Worm (Caenorhabditis elegans) whole organism, L1 larva: ENCODE data around the gene F46C8.8.

Experiments used
- C16A3.4 ChIP-seq: fragments of 150-350 bp; optimal IDR thresholded peaks from 2 replicates; lab custom pipeline; 2014; ENCODE audit warnings: missing biosample characterization, missing genetic modification characterization
- F16B12.6 ChIP-seq: fragments of 150-350 bp; optimal IDR thresholded peaks from 2 replicates; lab custom pipeline; 2014; ENCODE audit warnings: missing biosample characterization, missing genetic modification characterization
- Y116A8C.19 ChIP-seq: sonication (generic microtip); optimal IDR thresholded peaks from 2 replicates; lab custom pipeline; 2016; ENCODE audit warnings: missing compliant biosample characterization, missing genetic modification characterization, borderline replicate concordance
- blmp-1 ChIP-seq: fragments of 150-350 bp; optimal IDR thresholded peaks from 2 replicates; lab custom pipeline; 2014; ENCODE audit warnings: missing biosample characterization, missing genetic modification characterization
- ceh-63 ChIP-seq: fragments of 200-800 bp; sonication (Bioruptor generic); optimal IDR thresholded peaks from 2 replicates; lab custom pipeline; 2018; ENCODE audit warnings: mild to moderate bottlenecking, missing genetic modification characterization, missing compliant biosample characterization
- ceh-8 ChIP-seq: fragments of 200-800 bp; sonication (Bioruptor generic); optimal IDR thresholded peaks from 2 replicates; lab custom pipeline; 2018; ENCODE audit warnings: mild to moderate bottlenecking, missing genetic modification characterization, moderate library complexity, missing compliant biosample characterization
- ceh-82 ChIP-seq, 3 experiments: fragments of 150-350 bp in 1 of 3; sonication (generic microtip) in 2 of 3; optimal IDR thresholded peaks; 2 replicates each; lab custom pipeline; 2014 to 2017; ENCODE audit warnings: missing biosample characterization in 3 of 3, missing genetic modification characterization in 3 of 3
- ceh-88 ChIP-seq: fragments of 200-800 bp; sonication (Bioruptor generic); IDR thresholded peaks from 2 replicates; pipeline ENCODE4 v1.3.6; 2022; ENCODE audit warnings: missing genetic modification characterization, missing compliant biosample characterization
- efl-1 ChIP-seq, 4 experiments: fragments of 150-350 bp; optimal IDR thresholded peaks in 3 of 4; peaks in 1 of 4; 1 replicate in 1 of 4; 2 replicates in 3 of 4; lab custom pipeline; 2014; ENCODE audit warnings: missing biosample characterization in 2 of 4, missing genetic modification characterization in 2 of 4, missing genetic modification reagents in 2 of 4
- elt-3 ChIP-seq, 6 experiments: fragments of 150-350 bp in 1 of 6; sonication (generic microtip); optimal IDR thresholded peaks; 2 replicates each; lab custom pipeline; 2017 to 2018; ENCODE audit warnings: missing biosample characterization in 6 of 6, missing genetic modification characterization in 6 of 6, inconsistent platforms in 1 of 6
- fkh-10 ChIP-seq: sonication (generic microtip); optimal IDR thresholded peaks from 2 replicates; lab custom pipeline; 2017; ENCODE audit warnings: missing biosample characterization, missing genetic modification reagents, missing genetic modification characterization
- fkh-4 ChIP-seq: sonication (generic microtip); optimal IDR thresholded peaks from 2 replicates; lab custom pipeline; 2016; ENCODE audit warnings: missing compliant biosample characterization, missing genetic modification characterization, borderline replicate concordance
- hlh-17 ChIP-seq: fragments of 200-800 bp; sonication (Bioruptor generic); optimal IDR thresholded peaks from 2 replicates; lab custom pipeline; 2018; ENCODE audit warnings: missing genetic modification characterization, mild to moderate bottlenecking, missing compliant biosample characterization, moderate library complexity, borderline replicate concordance
- irx-1 ChIP-seq: sonication (generic microtip); optimal IDR thresholded peaks from 2 replicates; lab custom pipeline; 2016; ENCODE audit warnings: missing genetic modification characterization, missing compliant biosample characterization
- lin-14 ChIP-seq: fragments of 200-800 bp; sonication (Bioruptor generic); optimal IDR thresholded peaks from 2 replicates; lab custom pipeline; 2018; ENCODE audit warnings: mild to moderate bottlenecking, missing genetic modification characterization, moderate library complexity, missing compliant biosample characterization
- lin-39 ChIP-seq: fragments of 150-350 bp; optimal IDR thresholded peaks from 2 replicates; lab custom pipeline; 2014; ENCODE audit warnings: missing biosample characterization, missing genetic modification reagents, missing genetic modification characterization
- nhr-11 ChIP-seq: fragments of 150-350 bp; optimal IDR thresholded peaks from 2 replicates; lab custom pipeline; 2014; ENCODE audit warnings: missing biosample characterization, missing genetic modification characterization
- nhr-12 ChIP-seq: sonication (generic microtip); optimal IDR thresholded peaks from 2 replicates; lab custom pipeline; 2017; ENCODE audit warnings: missing biosample characterization, missing genetic modification characterization
- nhr-19 ChIP-seq: fragments of 200-800 bp; sonication (Bioruptor generic); conservative IDR thresholded peaks from 2 replicates; pipeline ENCODE4 v1.3.6; 2022; ENCODE audit warnings: missing genetic modification characterization, missing compliant biosample characterization
- nhr-76 ChIP-seq: sonication (generic microtip); optimal IDR thresholded peaks from 2 replicates; lab custom pipeline; 2017; ENCODE audit warnings: missing biosample characterization, missing genetic modification characterization
- nhr-85 ChIP-seq: sonication (generic microtip); peaks from one replicate; lab custom pipeline; 2016; ENCODE audit warnings: missing genetic modification characterization, inconsistent platforms, missing compliant biosample characterization
- pax-3 ChIP-seq: fragments of 200-800 bp; sonication (Bioruptor generic); optimal IDR thresholded peaks from 2 replicates; lab custom pipeline; 2018; ENCODE audit warnings: mild to moderate bottlenecking, missing genetic modification characterization, moderate library complexity, missing compliant biosample characterization
- pqm-1 ChIP-seq: sonication (generic microtip); optimal IDR thresholded peaks from 3 replicates; lab custom pipeline; 2017; ENCODE audit warnings: missing biosample characterization, missing genetic modification characterization
- skn-1 ChIP-seq: fragments of 150-350 bp; optimal IDR thresholded peaks from 2 replicates; lab custom pipeline; 2014; ENCODE audit warnings: missing biosample characterization, missing genetic modification characterization
- snpc-4 ChIP-seq: fragments of 150-350 bp; optimal IDR thresholded peaks from 2 replicates; lab custom pipeline; 2014; ENCODE audit warnings: missing biosample characterization, missing genetic modification characterization
- snu-23 ChIP-seq: sonication (generic microtip); optimal IDR thresholded peaks from 2 replicates; lab custom pipeline; 2016; ENCODE audit warnings: missing genetic modification characterization, missing compliant biosample characterization
- tlp-1 ChIP-seq: fragments of 150-350 bp; optimal IDR thresholded peaks from 2 replicates; lab custom pipeline; 2014; ENCODE audit warnings: missing biosample characterization, missing genetic modification characterization
- unc-62 ChIP-seq: fragments of 150-350 bp; optimal IDR thresholded peaks from 2 replicates; lab custom pipeline; 2014; ENCODE audit warnings: missing biosample characterization, missing genetic modification reagents, missing genetic modification characterization
- vab-15 ChIP-seq: sonication (generic microtip); optimal IDR thresholded peaks from 2 replicates; lab custom pipeline; 2017; ENCODE audit warnings: missing genotype, mild to moderate bottlenecking, missing genetic modification characterization, missing compliant biosample characterization
- zag-1 ChIP-seq: fragments of 150-350 bp; optimal IDR thresholded peaks from 2 replicates; lab custom pipeline; 2014; ENCODE audit warnings: missing biosample characterization, missing genetic modification characterization
- zip-4 ChIP-seq: fragments of 200-800 bp; sonication (Bioruptor generic); optimal IDR thresholded peaks from 2 replicates; lab custom pipeline; 2018; ENCODE audit warnings: mild to moderate bottlenecking, missing genetic modification characterization, moderate library complexity, missing compliant biosample characterization

Gene F46C8.8

ce11 chrX:7541078-7541477 lies 13.1 kb downstream of the F46C8.8 start:
- TF ChIP-seq hlh-17 (GFP tag; lab: Kevin White, UChicago) (no peak), lin-14 (GFP tag; lab: Kevin White, UChicago) (peak; percentile 7)
- TF ChIP-seq, all 84 proteins: peak for 1

DNA sequence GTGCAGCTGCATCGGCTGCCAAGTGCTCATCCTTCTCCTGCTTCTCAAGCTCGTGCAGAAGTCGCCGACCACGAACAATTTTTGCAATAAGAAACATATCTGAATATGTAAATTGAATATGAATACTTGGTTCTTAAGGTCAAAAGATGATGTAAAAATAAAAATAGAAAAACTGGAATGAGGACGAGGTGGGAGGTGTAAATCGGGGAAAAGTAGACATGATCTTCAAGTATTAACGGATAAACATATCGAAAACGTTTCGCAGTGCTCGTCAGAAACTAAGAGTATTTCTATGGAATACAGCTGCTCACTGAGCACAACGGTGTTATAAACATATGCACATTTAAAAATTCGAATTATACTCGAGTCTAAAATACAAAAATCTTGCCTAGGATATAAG lies 14.2 kb downstream of the F46C8.8 start, which contains the start of gene glb-16:
glb-16 (minus strand) TSS at position 101 of the 400 bp plus-strand sequence.
- TF ChIP-seq skn-1 (tag; lab: Kevin White, UChicago) (no peak), tlp-1 (tag; lab: Kevin White, UChicago) (no peak), efl-1 (optimal IDR thresholded peaks at IDR 0.05; lab: Kevin White, UChicago) (no peak), efl-1 (GFP tag; optimal IDR thresholded peaks at IDR 0.05 in 1 of 2; lab: Kevin White, UChicago) (no peak), zip-4 (no peak), unc-62 (GFP tag; lab: Kevin White, UChicago) (no peak), ceh-82 (tag; optimal IDR thresholded peaks at IDR 0.05; lab: Kevin White, UChicago) (no peak)

DNA sequence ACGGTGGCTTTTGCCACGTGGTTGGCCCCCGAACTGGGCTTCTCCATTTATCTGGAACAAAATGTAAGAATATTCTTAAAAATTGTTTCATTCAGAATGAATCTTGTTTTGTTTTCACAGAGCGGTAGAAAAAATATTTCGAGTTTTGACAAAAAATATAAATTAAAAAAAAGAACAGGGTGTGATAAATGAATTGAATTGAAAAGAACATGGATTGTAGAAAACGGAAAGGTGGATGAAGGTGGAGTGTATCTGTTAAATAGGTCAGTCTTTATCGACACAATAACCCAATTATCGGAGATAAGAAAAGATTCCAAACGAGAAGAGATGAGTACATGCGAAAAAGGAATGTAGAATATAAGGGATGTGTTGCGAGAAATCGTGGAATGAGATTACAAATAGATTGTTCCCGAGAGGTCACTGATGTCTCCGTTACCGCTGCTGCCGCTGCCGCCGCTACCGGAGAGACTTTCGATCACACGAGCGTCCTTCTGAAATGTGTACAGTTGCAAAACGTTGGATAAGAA lies 16.4 kb downstream of the F46C8.8 start, which contains the start of gene dpy-7:
dpy-7 (minus strand) TSS at position 51 of the 527 bp plus-strand sequence.
- peak; percentile 67 for TF ChIP-seq blmp-1 (tag; lab: Kevin White, UChicago)
- TF ChIP-seq elt-3 (tag; optimal IDR thresholded peaks at IDR 0.05; lab: Kevin White, UChicago) = peak in 1 of 6 experiments; percentile 28
- TF ChIP-seq C16A3.4 = no peak

DNA sequence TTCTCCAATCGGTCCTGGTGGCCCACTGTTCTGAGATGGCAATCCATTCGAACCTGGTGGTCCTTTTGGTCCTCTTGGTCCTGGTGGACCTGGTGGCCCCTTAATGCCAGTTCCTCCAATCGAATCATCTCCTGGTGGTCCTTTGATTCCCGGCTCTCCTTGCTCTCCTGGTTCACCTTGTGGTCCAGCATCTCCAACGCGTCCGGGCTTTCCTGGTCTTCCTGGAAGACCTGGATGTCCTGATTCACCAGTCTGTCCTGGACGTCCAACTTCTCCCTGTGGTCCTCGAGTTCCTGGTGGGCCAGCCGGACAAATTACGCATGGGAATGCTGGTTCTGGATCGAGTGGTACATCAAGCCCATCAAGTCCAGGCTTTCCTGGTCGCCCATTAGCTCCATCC lies 17.4 kb downstream of the F46C8.8 start:
- no peak for TF ChIP-seq ceh-8 (GFP tag; lab: Kevin White, UChicago)
- no peak for TF ChIP-seq nhr-12
- no peak for TF ChIP-seq efl-1 (optimal IDR thresholded peaks at IDR 0.05; lab: Kevin White, UChicago)
- no peak for TF ChIP-seq efl-1 (GFP tag; optimal IDR thresholded peaks at IDR 0.05 in 1 of 2; lab: Kevin White, UChicago)
- TF ChIP-seq blmp-1 (tag; lab: Kevin White, UChicago) = no peak
- TF ChIP-seq nhr-76 (tag; lab: Kevin White, UChicago) = no peak
- TF ChIP-seq ceh-63 (GFP tag; lab: Kevin White, UChicago) = no peak
- no peak for TF ChIP-seq nhr-11

- no peak for TF ChIP-seq snpc-4 (tag; lab: Kevin White, UChicago)
- peak; percentile 71 for TF ChIP-seq ceh-63 (GFP tag; lab: Kevin White, UChicago)
Observed at ce11 chrX:7534454-7534853, 19.8 kb downstream of the F46C8.8 start.

ce11 chrX:7532632-7533031 lies 21.6 kb downstream of the F46C8.8 start, which contains the start of gene ceh-14:
Gene ceh-14, minus strand, starts transcription at chrX:7532732.
- TF ChIP-seq nhr-85 (tag; lab: Kevin White, UChicago) (no peak), ceh-88 (no peak), ceh-82 (tag; optimal IDR thresholded peaks at IDR 0.05; lab: Kevin White, UChicago) (no peak), nhr-19 (GFP tag; lab: Robert Waterston, UW) (no peak), fkh-4 (tag; lab: Kevin White, UChicago) (no peak), zag-1 (tag; lab: Kevin White, UChicago) (no peak), Y116A8C.19 (tag; lab: Kevin White, UChicago) (no peak), irx-1 (no peak), snpc-4 (tag; lab: Kevin White, UChicago) (no peak), snu-23 (GFP tag; lab: Kevin White, UChicago) (no peak), C16A3.4 (no peak), pax-3 (tag; lab: Kevin White, UChicago) (no peak), fkh-10 (GFP tag; lab: Kevin White, UChicago) (no peak), vab-15 (no peak), pqm-1 (no peak), elt-3 (tag; optimal IDR thresholded peaks at IDR 0.05; lab: Kevin White, UChicago) (no peak), lin-39 (tag; lab: Kevin White, UChicago) (no peak), F16B12.6 (tag; lab: Kevin White, UChicago) (no peak), nhr-11 (no peak)
